Worm (Caenorhabditis elegans) whole organism, late embryonic: ENCODE data around the gene faah-4.

Source experiments
- C08G9.2 ChIP-seq: sonication (generic microtip); optimal IDR thresholded peaks from 2 replicates; lab custom pipeline; 2016; ENCODE audit warnings: mild to moderate bottlenecking, missing genetic modification characterization, moderate library complexity, missing compliant biosample characterization
- C38D4.7 ChIP-seq: fragments of 200-800 bp; sonication (Bioruptor generic); optimal IDR thresholded peaks from 2 replicates; lab custom pipeline; 2018; ENCODE audit warnings: mild to moderate bottlenecking, missing genetic modification characterization, moderate library complexity, missing compliant biosample characterization
- K02D7.2 ChIP-seq: sonication (generic microtip); optimal IDR thresholded peaks from 2 replicates; lab custom pipeline; 2017; ENCODE audit warnings: mild to moderate bottlenecking, missing genetic modification characterization, missing compliant biosample characterization
- K09A11.1 ChIP-seq: sonication (generic microtip); optimal IDR thresholded peaks from 2 replicates; lab custom pipeline; 2017; ENCODE audit warnings: antibody characterized with exemption, mild to moderate bottlenecking, missing genetic modification characterization, missing compliant biosample characterization; ENCODE audit not compliant: insufficient read depth
- T23F11.4 ChIP-seq: fragments of 200-800 bp; sonication (Bioruptor generic); optimal IDR thresholded peaks from 2 replicates; lab custom pipeline; 2018; ENCODE audit warnings: mild to moderate bottlenecking, missing genetic modification characterization, missing compliant biosample characterization
- ceh-19 ChIP-seq: fragments of 200-800 bp; sonication (Bioruptor generic); optimal IDR thresholded peaks from 2 replicates; lab custom pipeline; 2018; ENCODE audit warnings: mild to moderate bottlenecking, missing genetic modification characterization, missing compliant biosample characterization
- ceh-22 ChIP-seq: sonication (generic microtip); optimal IDR thresholded peaks from 2 replicates; lab custom pipeline; 2017; ENCODE audit warnings: missing biosample characterization, missing genetic modification characterization
- ceh-24 ChIP-seq: sonication (generic microtip); optimal IDR thresholded peaks from 2 replicates; lab custom pipeline; 2016; ENCODE audit warnings: mild to moderate bottlenecking, missing genetic modification characterization, missing compliant biosample characterization
- che-1 ChIP-seq: sonication (generic microtip); optimal IDR thresholded peaks from 2 replicates; lab custom pipeline; 2016; ENCODE audit warnings: mild to moderate bottlenecking, missing genetic modification characterization, missing compliant biosample characterization
- ets-4 ChIP-seq: sonication (generic microtip); optimal IDR thresholded peaks from 2 replicates; lab custom pipeline; 2016; ENCODE audit warnings: missing genetic modification characterization, missing compliant biosample characterization
- fkh-6 ChIP-seq: sonication (generic microtip); optimal IDR thresholded peaks from 2 replicates; lab custom pipeline; 2016; ENCODE audit warnings: missing genetic modification characterization, missing compliant biosample characterization
- mec-3 ChIP-seq: sonication (generic microtip); optimal IDR thresholded peaks from 2 replicates; lab custom pipeline; 2016; ENCODE audit warnings: borderline replicate concordance, missing genetic modification characterization, missing compliant biosample characterization
- nfya-1 ChIP-seq: sonication (generic microtip); optimal IDR thresholded peaks from 2 replicates; lab custom pipeline; 2017; ENCODE audit warnings: missing genetic modification characterization, mild to moderate bottlenecking, missing compliant biosample characterization, antibody characterized with exemption, moderate library complexity
- nhr-11 ChIP-seq: fragments of 150-350 bp; optimal IDR thresholded peaks from 2 replicates; lab custom pipeline; 2014; ENCODE audit warnings: missing biosample characterization, missing genetic modification characterization
- pag-3 ChIP-seq: sonication (generic microtip); optimal IDR thresholded peaks from 2 replicates; lab custom pipeline; 2016; ENCODE audit warnings: missing compliant biosample characterization, missing genetic modification characterization, borderline replicate concordance
- pax-1 ChIP-seq: fragments of 150-350 bp; optimal IDR thresholded peaks from 2 replicates; lab custom pipeline; 2014; ENCODE audit warnings: missing biosample characterization, missing genetic modification characterization
- sox-4 ChIP-seq: sonication (generic microtip); optimal IDR thresholded peaks from 2 replicates; lab custom pipeline; 2017; ENCODE audit warnings: mild to moderate bottlenecking, missing genetic modification characterization, inconsistent platforms, missing compliant biosample characterization
- syd-9 ChIP-seq: sonication (generic microtip); optimal IDR thresholded peaks from 2 replicates; lab custom pipeline; 2016; ENCODE audit warnings: mild to moderate bottlenecking, missing genetic modification characterization, moderate library complexity, missing compliant biosample characterization
- unc-3 ChIP-seq, 2 experiments: fragments of 200-800 bp in 1 of 2; sonication (Bioruptor generic) in 1 of 2; sonication (generic microtip) in 1 of 2; conservative IDR thresholded peaks in 1 of 2; optimal IDR thresholded peaks in 1 of 2; 2 replicates each; pipeline versions ENCODE4 v1.3.6 to Lab custom; 2016 to 2022; ENCODE audit warnings: missing compliant biosample characterization in 2 of 2, missing genetic modification characterization in 2 of 2, missing genetic modification reagents in 1 of 2
- unc-86 ChIP-seq: sonication (generic microtip); optimal IDR thresholded peaks from 2 replicates; lab custom pipeline; 2016; ENCODE audit warnings: missing genetic modification characterization, missing compliant biosample characterization
- zip-5 ChIP-seq: sonication (generic microtip); optimal IDR thresholded peaks from 2 replicates; lab custom pipeline; 2016; ENCODE audit warnings: missing genetic modification characterization, missing compliant biosample characterization

Gene faah-4

ce11 chrIII:11862149-11862548, 47.5 kb downstream of the faah-4 start, which contains the start of gene Y56A3A.2:
Gene Y56A3A.2 (minus strand): TSS chrIII:11862249.
- no peak for TF ChIP-seq ceh-19 (GFP tag; lab: Kevin White, UChicago)
- TF ChIP-seq sox-4 (tag; lab: Kevin White, UChicago) = no peak
- no peak for TF ChIP-seq K02D7.2 (tag; lab: Kevin White, UChicago)
- TF ChIP-seq unc-86 (tag; lab: Kevin White, UChicago) = no peak
- no peak for TF ChIP-seq unc-3 (GFP tag; conservative IDR thresholded peaks at IDR 0.05; lab: Robert Waterston, UW)
- no peak for TF ChIP-seq unc-3 (tag; optimal IDR thresholded peaks at IDR 0.05; lab: Kevin White, UChicago)
- no peak for TF ChIP-seq T23F11.4 (GFP tag; lab: Kevin White, UChicago)
- TF ChIP-seq che-1 (tag; lab: Kevin White, UChicago) = no peak
- no peak for TF ChIP-seq C08G9.2 (tag; lab: Kevin White, UChicago)
- no peak for TF ChIP-seq C38D4.7 (GFP tag; lab: Kevin White, UChicago)

DNA sequence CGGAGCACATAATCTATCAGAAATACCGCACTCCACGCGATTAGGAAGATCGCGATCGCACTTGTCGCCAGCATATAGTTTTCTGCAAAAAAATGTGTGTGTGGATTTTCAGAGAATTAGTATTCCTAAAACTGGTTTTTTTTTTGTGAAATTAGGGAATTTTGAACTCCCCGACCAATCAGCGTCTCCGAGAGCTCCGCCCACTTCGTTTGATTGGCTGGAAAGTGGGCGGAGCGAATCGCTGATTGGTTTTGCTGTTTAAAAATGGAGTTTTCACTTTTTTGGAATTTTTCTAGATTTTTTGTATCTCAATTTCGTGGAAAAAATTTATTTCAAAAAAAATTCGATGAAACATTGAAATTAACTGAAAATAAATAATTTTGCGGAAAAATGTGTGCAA, 48.6 kb downstream of the faah-4 start:
- peak; percentile 91 for TF ChIP-seq nfya-1
- TF ChIP-seq ets-4 (tag; lab: Kevin White, UChicago) = no peak

DNA sequence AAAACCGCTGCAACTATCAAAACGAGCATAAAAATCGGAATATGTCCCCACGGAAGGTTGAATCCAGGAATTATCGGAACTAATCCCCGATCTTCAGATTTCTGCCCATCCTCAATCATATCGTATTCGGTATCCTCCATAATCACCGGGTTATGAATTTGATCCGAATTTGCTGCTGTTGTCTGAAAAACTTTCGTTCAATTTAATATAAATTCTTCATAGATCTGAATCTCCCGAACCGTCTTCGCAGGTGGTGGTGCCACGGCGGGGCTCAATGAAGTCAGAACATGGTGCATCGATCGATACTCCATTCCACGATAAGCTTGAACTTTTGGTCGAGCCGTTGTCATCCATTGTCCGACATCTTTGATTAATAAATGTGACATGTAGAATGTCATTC, 52.8 kb downstream of the faah-4 start:
- TF ChIP-seq pag-3 (tag; lab: Kevin White, UChicago) = no peak
- no peak for TF ChIP-seq syd-9 (tag; lab: Kevin White, UChicago)

- TF ChIP-seq zip-5 (tag; lab: Kevin White, UChicago) (no peak), mec-3 (tag; lab: Kevin White, UChicago) (no peak), C08G9.2 (tag; lab: Kevin White, UChicago) (no peak), ceh-22 (tag; lab: Kevin White, UChicago) (no peak), sox-4 (tag; lab: Kevin White, UChicago) (no peak), K09A11.1 (tag; lab: Kevin White, UChicago) (no peak)
Measured at ce11 chrIII:11853533-11853932, 56.1 kb downstream of the faah-4 start.

DNA sequence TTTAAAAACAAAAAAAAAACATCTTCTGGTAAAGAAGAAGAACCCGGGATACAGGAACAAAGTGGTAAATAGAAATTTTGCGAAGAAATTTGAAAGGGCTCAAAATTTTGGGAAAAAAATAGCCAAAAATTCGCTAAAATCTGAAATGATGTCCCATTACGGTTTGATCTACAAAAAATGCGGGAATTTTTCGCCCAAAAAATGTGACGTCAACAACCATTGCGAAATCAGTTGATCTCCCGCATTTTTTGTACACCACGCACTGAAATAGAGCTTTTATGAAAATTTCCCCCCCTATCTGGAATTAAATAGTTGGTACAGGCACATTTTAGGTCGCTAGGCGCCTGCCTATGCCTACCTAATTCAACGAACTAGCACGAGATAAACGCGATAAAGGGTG, 60.1 kb downstream of the faah-4 start:
- TF ChIP-seq ceh-24 (tag; lab: Kevin White, UChicago) (no peak), ceh-19 (GFP tag; lab: Kevin White, UChicago) (no peak), pax-1 (tag; lab: Kevin White, UChicago) (no peak), fkh-6 (no peak), nhr-11 (no peak)
